Worm (Caenorhabditis elegans) whole organism, young adult: ENCODE data around the gene T05H4.3.
A peak's percentile ranks its signal among the peaks of the same experiment; 100 is the strongest.

Source experiments
- C17E4.6 ChIP-seq: fragments of 200-800 bp; sonication (Bioruptor generic); IDR thresholded peaks from 2 replicates; pipeline ENCODE4 v1.3.6; 2022; ENCODE audit warnings: missing genetic modification reagents, missing genetic modification characterization, missing compliant biosample characterization
- D2030.7 ChIP-seq: fragments of 200-800 bp; sonication (Bioruptor generic); IDR thresholded peaks from 2 replicates; pipeline ENCODE4 v1.3.6; 2022; ENCODE audit warnings: missing genetic modification reagents, missing genetic modification characterization, missing compliant biosample characterization
- F10E7.11 ChIP-seq: sonication (generic microtip); optimal IDR thresholded peaks from 2 replicates; lab custom pipeline; 2017; ENCODE audit warnings: mild to moderate bottlenecking, missing genetic modification characterization, moderate library complexity, missing compliant biosample characterization
- F22D6.2 ChIP-seq: sonication (generic microtip); optimal IDR thresholded peaks from 2 replicates; lab custom pipeline; 2016; ENCODE audit warnings: mild to moderate bottlenecking, missing genetic modification characterization, missing compliant biosample characterization
- F33H1.4 ChIP-seq: fragments of 200-800 bp; sonication (Bioruptor generic); IDR thresholded peaks from 2 replicates; pipeline ENCODE4 v1.3.6; 2022; ENCODE audit warnings: missing genetic modification reagents, missing genetic modification characterization, missing compliant biosample characterization
- F39B2.1 ChIP-seq: fragments of 200-800 bp; sonication (Bioruptor generic); IDR thresholded peaks from 2 replicates; pipeline ENCODE4 v1.3.6; 2022; ENCODE audit warnings: missing genetic modification reagents, missing genetic modification characterization, missing compliant biosample characterization
- F52B5.7 ChIP-seq: sonication (generic microtip); optimal IDR thresholded peaks from 2 replicates; lab custom pipeline; 2016; ENCODE audit warnings: mild to moderate bottlenecking, missing genetic modification characterization, missing compliant biosample characterization
- T26A5.8 ChIP-seq: sonication (generic microtip); optimal IDR thresholded peaks from 2 replicates; lab custom pipeline; 2016; ENCODE audit warnings: missing genetic modification characterization, missing compliant biosample characterization
- Y53F4B.3 ChIP-seq: fragments of 200-800 bp; sonication (Bioruptor generic); IDR thresholded peaks from 2 replicates; pipeline ENCODE4 v1.3.6; 2022; ENCODE audit warnings: missing genetic modification reagents, missing genetic modification characterization, missing compliant biosample characterization
- athp-1 ChIP-seq: sonication (generic microtip); optimal IDR thresholded peaks from 2 replicates; lab custom pipeline; 2017; ENCODE audit warnings: mild to moderate bottlenecking, missing genetic modification characterization, missing compliant biosample characterization
- attf-3 ChIP-seq: fragments of 200-800 bp; sonication (Bioruptor generic); conservative IDR thresholded peaks from 2 replicates; pipeline ENCODE4 v1.3.6; 2022; ENCODE audit warnings: missing genetic modification reagents, missing genetic modification characterization, missing compliant biosample characterization
- attf-5 ChIP-seq: fragments of 200-800 bp; sonication (Bioruptor generic); optimal IDR thresholded peaks from 2 replicates; lab custom pipeline; 2018; ENCODE audit warnings: mild to moderate bottlenecking, missing genetic modification characterization, missing compliant biosample characterization
- attf-6 ChIP-seq: fragments of 200-800 bp; sonication (Bioruptor generic); IDR thresholded peaks from 2 replicates; pipeline ENCODE4 v1.3.6; 2022; ENCODE audit warnings: missing genetic modification reagents, missing genetic modification characterization, missing compliant biosample characterization
- cebp-1 ChIP-seq, 2 experiments: fragments of 200-800 bp in 1 of 2; sonication (Bioruptor generic) in 1 of 2; sonication (generic microtip) in 1 of 2; IDR thresholded peaks in 1 of 2; optimal IDR thresholded peaks in 1 of 2; 2 replicates each; pipeline versions ENCODE4 v1.3.6 to Lab custom; 2017 to 2022; ENCODE audit warnings: missing compliant biosample characterization in 2 of 2, missing genetic modification characterization in 2 of 2, mild to moderate bottlenecking in 1 of 2, missing genetic modification reagents in 1 of 2, moderate library complexity in 1 of 2
- ceh-40 ChIP-seq: fragments of 200-800 bp; sonication (Bioruptor generic); IDR thresholded peaks from 2 replicates; pipeline ENCODE4 v1.3.6; 2022; ENCODE audit warnings: missing genetic modification characterization, missing compliant biosample characterization
- dox-1 ChIP-seq: fragments of 200-800 bp; sonication (Bioruptor generic); IDR thresholded peaks from 2 replicates; pipeline ENCODE4 v1.3.6; 2022; ENCODE audit warnings: missing genetic modification reagents, missing genetic modification characterization, missing compliant biosample characterization
- dpff-1 ChIP-seq: sonication (generic microtip); optimal IDR thresholded peaks from 2 replicates; lab custom pipeline; 2017; ENCODE audit warnings: mild to moderate bottlenecking, missing genetic modification characterization, missing compliant biosample characterization
- egl-18 ChIP-seq: fragments of 200-800 bp; sonication (Bioruptor generic); IDR thresholded peaks from 2 replicates; pipeline ENCODE4 v1.3.6; 2022; ENCODE audit warnings: missing genetic modification reagents, missing genetic modification characterization, missing compliant biosample characterization
- fkh-3 ChIP-seq: sonication (generic microtip); optimal IDR thresholded peaks from 2 replicates; lab custom pipeline; 2016; ENCODE audit warnings: mild to moderate bottlenecking, missing genetic modification characterization, missing compliant biosample characterization
- gei-17 ChIP-seq: fragments of 200-800 bp; sonication (Bioruptor generic); optimal IDR thresholded peaks from 2 replicates; lab custom pipeline; 2018; ENCODE audit warnings: mild to moderate bottlenecking, missing genetic modification characterization, missing compliant biosample characterization
- him-1 ChIP-seq: sonication (generic microtip); optimal IDR thresholded peaks from 2 replicates; lab custom pipeline; 2016; ENCODE audit warnings: missing genotype, missing genetic modification reagents, missing genetic modification characterization, missing compliant biosample characterization
- hmg-1.2 ChIP-seq: fragments of 200-800 bp; sonication (Bioruptor generic); IDR thresholded peaks from 2 replicates; pipeline ENCODE4 v1.3.6; 2022; ENCODE audit warnings: missing genetic modification reagents, missing genetic modification characterization, missing compliant biosample characterization
- lin-40 ChIP-seq: sonication (generic microtip); optimal IDR thresholded peaks from 2 replicates; lab custom pipeline; 2016; ENCODE audit warnings: missing genetic modification characterization, mild to moderate bottlenecking, missing compliant biosample characterization, missing genotype, missing genetic modification reagents
- lin-54 ChIP-seq: fragments of 200-800 bp; sonication (Bioruptor generic); optimal IDR thresholded peaks from 2 replicates; lab custom pipeline; 2018; ENCODE audit warnings: mild to moderate bottlenecking, missing genetic modification characterization, missing compliant biosample characterization
- lsy-27 ChIP-seq: sonication (generic microtip); optimal IDR thresholded peaks from 2 replicates; lab custom pipeline; 2017; ENCODE audit warnings: missing genetic modification characterization, mild to moderate bottlenecking, missing compliant biosample characterization, antibody characterized with exemption, missing genotype, borderline replicate concordance; ENCODE audit not compliant: insufficient read depth
- mes-4 ChIP-seq: sonication (generic microtip); optimal IDR thresholded peaks from 2 replicates; lab custom pipeline; 2016; ENCODE audit warnings: missing genotype, missing genetic modification characterization, missing compliant biosample characterization
- nfya-2 ChIP-seq: fragments of 200-800 bp; sonication (Bioruptor generic); IDR thresholded peaks from 2 replicates; pipeline ENCODE4 v1.3.6; 2022; ENCODE audit warnings: missing genetic modification reagents, missing genetic modification characterization, missing compliant biosample characterization
- nhr-120 ChIP-seq: fragments of 200-800 bp; sonication (Bioruptor generic); IDR thresholded peaks from 2 replicates; pipeline ENCODE4 v1.3.6; 2022; ENCODE audit warnings: missing genetic modification characterization, missing compliant biosample characterization
- nhr-80 ChIP-seq: sonication (generic microtip); optimal IDR thresholded peaks from 2 replicates; lab custom pipeline; 2016; ENCODE audit warnings: missing genetic modification characterization, missing compliant biosample characterization
- nhr-90 ChIP-seq: sonication (generic microtip); optimal IDR thresholded peaks from 2 replicates; lab custom pipeline; 2016; ENCODE audit warnings: missing genotype, mild to moderate bottlenecking, missing genetic modification characterization, missing compliant biosample characterization
- snpc-3.4 ChIP-seq: sonication (generic microtip); optimal IDR thresholded peaks from 2 replicates; lab custom pipeline; 2017; ENCODE audit warnings: missing genetic modification characterization, mild to moderate bottlenecking, missing compliant biosample characterization, antibody characterized with exemption, moderate library complexity, missing genotype, missing genetic modification reagents
- zim-3 ChIP-seq: sonication (generic microtip); optimal IDR thresholded peaks from 2 replicates; lab custom pipeline; 2017; ENCODE audit warnings: mild to moderate bottlenecking, missing genetic modification characterization, moderate library complexity, missing compliant biosample characterization
- ztf-22 ChIP-seq: fragments of 200-800 bp; sonication (Bioruptor generic); optimal IDR thresholded peaks from 2 replicates; lab custom pipeline; 2018; ENCODE audit warnings: mild to moderate bottlenecking, missing genetic modification characterization, moderate library complexity, missing compliant biosample characterization
- ztf-25 ChIP-seq: fragments of 200-800 bp; sonication (Bioruptor generic); IDR thresholded peaks from 2 replicates; pipeline ENCODE4 v1.3.6; 2022; ENCODE audit warnings: missing genetic modification reagents, missing genetic modification characterization, missing compliant biosample characterization
- ztf-28 ChIP-seq: fragments of 200-800 bp; sonication (Bioruptor generic); IDR thresholded peaks from 2 replicates; pipeline ENCODE4 v1.3.6; 2022; ENCODE audit warnings: missing genetic modification reagents, missing genetic modification characterization, missing compliant biosample characterization
- ztf-6 ChIP-seq: fragments of 200-800 bp; sonication (Bioruptor generic); IDR thresholded peaks from 2 replicates; pipeline ENCODE4 v1.3.6; 2022; ENCODE audit warnings: missing genetic modification reagents, missing genetic modification characterization, missing compliant biosample characterization

The T05H4.3 gene

ce11 chrV:6458302-6458998 lies 16.3 kb downstream of the T05H4.3 start:
- TF ChIP-seq ztf-6 (GFP tag; lab: Robert Waterston, UW) (no peak), athp-1 (tag; lab: Kevin White, UChicago) (no peak), D2030.7 (GFP tag; lab: Robert Waterston, UW) (no peak), ztf-25 (no peak), nhr-120 (GFP tag; lab: Robert Waterston, UW) (no peak), mes-4 (no peak), nhr-90 (no peak), F39B2.1 (GFP tag; lab: Robert Waterston, UW) (no peak), cebp-1 (GFP tag; IDR thresholded peaks at IDR 0.05; lab: Robert Waterston, UW) (no peak), cebp-1 (tag; optimal IDR thresholded peaks at IDR 0.05; lab: Kevin White, UChicago) (no peak), T26A5.8 (no peak)

- no peak for TF ChIP-seq F33H1.4 (GFP tag; lab: Robert Waterston, UW)
- no peak for TF ChIP-seq ztf-28 (GFP tag; lab: Robert Waterston, UW)
- TF ChIP-seq zim-3: no peak
- no peak for TF ChIP-seq egl-18
- no peak for TF ChIP-seq F52B5.7 (tag; lab: Kevin White, UChicago)
- no peak for TF ChIP-seq him-1
- TF ChIP-seq F10E7.11 (tag; lab: Kevin White, UChicago): no peak
- TF ChIP-seq fkh-3: no peak
- TF ChIP-seq attf-5 (GFP tag; lab: Kevin White, UChicago): no peak
Measured at ce11 chrV:6461250-6461649, 19.1 kb downstream of the T05H4.3 start.

- TF ChIP-seq snpc-3.4 (tag; lab: Kevin White, UChicago): no peak
- no peak for TF ChIP-seq lsy-27
- peak; percentile 22; the same call in 1 of the 2 replicates for TF ChIP-seq hmg-1.2 (GFP tag; lab: Robert Waterston, UW)
- peak; percentile 48 for TF ChIP-seq nhr-80 (tag; lab: Kevin White, UChicago)
- TF ChIP-seq attf-5 (GFP tag; lab: Kevin White, UChicago): peak; percentile 30
- peak; percentile 7 for TF ChIP-seq lin-40 (tag; lab: Kevin White, UChicago)
Measured at ce11 chrV:6462606-6463005, 20.5 kb downstream of the T05H4.3 start.

ce11 chrV:6464238-6464637 lies 22.1 kb downstream of the T05H4.3 start:
- TF ChIP-seq attf-5 (GFP tag; lab: Kevin White, UChicago) (no peak), Y53F4B.3 (no peak), C17E4.6 (GFP tag; lab: Robert Waterston, UW) (no peak), attf-6 (GFP tag; lab: Robert Waterston, UW) (no peak), ztf-22 (GFP tag; lab: Kevin White, UChicago) (no peak), lin-54 (GFP tag; lab: Kevin White, UChicago) (no peak)
- TF ChIP-seq, all 124 proteins: peak for 0

ce11 chrV:6464765-6465164 lies 22.6 kb downstream of the T05H4.3 start, which contains the start of gene unc-83:
TSS of gene unc-83 (plus strand) at chrV:6465065.
- no peak for TF ChIP-seq F39B2.1 (GFP tag; lab: Robert Waterston, UW)
- no peak for TF ChIP-seq attf-3 (GFP tag; lab: Robert Waterston, UW)
- TF ChIP-seq dpff-1 (tag; lab: Kevin White, UChicago): no peak
- TF ChIP-seq ceh-40 (GFP tag; lab: Robert Waterston, UW): no peak
- no peak for TF ChIP-seq nfya-2 (GFP tag; lab: Robert Waterston, UW)
- TF ChIP-seq nhr-120 (GFP tag; lab: Robert Waterston, UW): no peak
- TF ChIP-seq gei-17 (GFP tag; lab: Kevin White, UChicago): no peak
- TF ChIP-seq C17E4.6 (GFP tag; lab: Robert Waterston, UW): no peak
- TF ChIP-seq F22D6.2 (tag; lab: Kevin White, UChicago): no peak
- no peak for TF ChIP-seq dox-1 (GFP tag; lab: Robert Waterston, UW)
- no peak for TF ChIP-seq hmg-1.2 (GFP tag; lab: Robert Waterston, UW)
- TF ChIP-seq, all 124 proteins: peak for 0
